Worm (Caenorhabditis elegans): ENCODE results near the gene arrd-17.

The arrd-17 gene

DNA sequence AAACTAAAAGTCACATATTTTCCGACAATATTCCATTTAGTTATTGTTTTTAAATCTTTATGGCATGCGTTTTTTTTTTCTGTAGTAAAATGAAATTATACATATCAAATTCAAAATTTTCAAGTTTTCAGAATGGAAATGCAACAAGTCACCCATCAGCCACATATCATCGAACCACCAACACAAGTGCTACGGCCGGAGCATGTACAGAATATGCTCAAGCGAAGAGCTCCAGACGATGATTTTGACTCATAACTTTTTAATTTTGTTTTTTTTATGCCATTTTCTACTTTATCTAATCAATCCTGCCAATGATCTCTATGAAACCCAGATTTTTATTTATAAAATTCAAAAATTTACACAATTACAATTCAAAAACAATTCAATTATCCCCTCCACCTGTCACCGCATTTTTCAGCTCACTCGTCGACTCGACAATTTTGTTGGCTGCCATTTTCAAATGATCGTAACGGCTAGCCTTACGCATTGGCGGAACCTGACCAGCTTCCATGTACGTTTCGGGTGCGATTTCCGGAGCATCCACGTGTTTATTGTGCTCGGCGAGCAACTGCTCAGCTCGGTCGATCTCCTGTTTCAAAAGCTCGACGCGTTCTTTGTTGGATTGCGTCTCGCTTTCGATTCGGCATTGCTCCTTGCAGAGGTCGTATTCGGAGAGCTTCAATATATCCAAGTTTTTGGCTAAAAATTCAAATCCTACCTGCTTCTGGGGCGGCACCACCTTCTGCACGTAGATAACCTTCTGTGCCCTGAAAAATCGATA is 4.8 kb downstream of the arrd-17 start:
- TF ChIP-seq nhr-90 (tag; optimal IDR thresholded peaks at IDR 0.05; ENCODE audit: poor library complexity) (peak; percentile 16), irx-1 (tag; optimal IDR thresholded peaks at IDR 0.05) (no peak), ceh-63 (GFP tag; optimal IDR thresholded peaks at IDR 0.05) (peak; percentile 62), elt-2 (tag; optimal IDR thresholded peaks at IDR 0.05) (peak; percentile 4), ama-1 (optimal IDR thresholded peaks at IDR 0.05) (peak; percentile 26)

DNA sequence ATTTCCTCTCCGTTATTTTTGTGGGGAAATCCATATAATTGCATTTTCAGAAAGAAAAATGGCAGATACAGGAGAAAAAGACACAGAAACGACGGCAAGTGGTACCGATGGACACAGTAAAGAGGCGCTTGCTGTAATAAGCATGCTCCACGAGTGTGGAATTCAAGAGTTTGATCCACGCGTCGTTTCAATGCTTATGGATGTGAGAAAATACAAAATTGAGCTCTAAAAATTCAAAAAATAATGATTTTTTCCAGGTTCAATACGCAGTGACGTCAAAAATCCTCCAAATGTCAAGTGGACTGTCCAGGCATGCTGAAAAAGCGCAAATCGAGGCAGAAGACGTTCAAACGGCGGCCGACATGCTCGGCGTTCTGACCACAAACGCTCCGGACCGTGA is 6.4 kb downstream of the arrd-17 start, which contains the start of gene taf-9:
TSS of gene taf-9 (plus strand) at position 51 of the 400 bp plus-strand sequence.
- TF ChIP-seq ztf-11 (tag; optimal IDR thresholded peaks at IDR 0.05) (peak in 1 of 2 experiments; percentile 6), nhr-77 (tag; optimal IDR thresholded peaks at IDR 0.05) (no peak)

- no peak for TF ChIP-seq skn-1 (tag; optimal IDR thresholded peaks at IDR 0.05)
- no peak for TF ChIP-seq ceh-88 (GFP tag; IDR thresholded peaks at IDR 0.05)
- no peak for TF ChIP-seq nhr-47 (tag; optimal IDR thresholded peaks at IDR 0.05)
- TF ChIP-seq unc-62 (GFP tag; optimal IDR thresholded peaks at IDR 0.05) = no peak
- TF ChIP-seq nhr-84 (tag; optimal IDR thresholded peaks at IDR 0.05) = no peak
- no peak for TF ChIP-seq hlh-4 (tag; optimal IDR thresholded peaks at IDR 0.05)
- TF ChIP-seq ceh-63 (GFP tag; optimal IDR thresholded peaks at IDR 0.05) = no peak
- TF ChIP-seq Y116A8C.19 (tag; optimal IDR thresholded peaks at IDR 0.05; ENCODE audit: borderline replicate concordance) = no peak
- TF ChIP-seq C04F5.9 (tag; optimal IDR thresholded peaks at IDR 0.05) = no peak
Observed at ce11 chrIII:13623014-13623413, 7.6 kb downstream of the arrd-17 start, which contains the start of gene mlc-5. Gene mlc-5, plus strand, starts transcription at chrIII:13623314.

ce11 chrIII:13622268-13622667 is 8.3 kb downstream of the arrd-17 start, which contains the start of gene hip-1:
Gene hip-1, minus strand, starts transcription at chrIII:13622492.
- TF ChIP-seq lir-3 (tag; optimal IDR thresholded peaks at IDR 0.05; ENCODE audit: poor library complexity) = no peak
- TF ChIP-seq lsy-2 (tag; optimal IDR thresholded peaks at IDR 0.05) = peak; percentile 58 to 70
- TF ChIP-seq pax-3 (tag; optimal IDR thresholded peaks at IDR 0.05) = no peak
- no peak for TF ChIP-seq zip-4 (GFP tag; optimal IDR thresholded peaks at IDR 0.05)
- no peak for TF ChIP-seq jun-1 (tag; optimal IDR thresholded peaks at IDR 0.05)
- TF ChIP-seq blmp-1 (tag; optimal IDR thresholded peaks at IDR 0.05) = no peak
- TF ChIP-seq elt-2 (tag; optimal IDR thresholded peaks at IDR 0.05) = no peak
- TF ChIP-seq C04F5.9 (tag; optimal IDR thresholded peaks at IDR 0.05) = no peak
- no peak for TF ChIP-seq sup-37 (GFP tag; optimal IDR thresholded peaks at IDR 0.05)
- TF ChIP-seq snu-23 (GFP tag; optimal IDR thresholded peaks at IDR 0.05) = peak; percentile 78
- TF ChIP-seq skn-1 (tag; optimal IDR thresholded peaks at IDR 0.05) = peak; percentile 75
- TF ChIP-seq zag-1 (tag; optimal IDR thresholded peaks at IDR 0.05) = no peak
- no peak for TF ChIP-seq lin-39 (tag; optimal IDR thresholded peaks at IDR 0.05)
- peak in 1 of 2 experiments; percentile 7 for TF ChIP-seq mdl-1 (tag; optimal IDR thresholded peaks at IDR 0.05)
- TF ChIP-seq lin-14 (GFP tag; optimal IDR thresholded peaks at IDR 0.05) = peak; percentile 64
- TF ChIP-seq nhr-20 (tag; optimal IDR thresholded peaks at IDR 0.05) = peak; percentile 48
- no peak for TF ChIP-seq nhr-28 (tag; optimal IDR thresholded peaks at IDR 0.05)
- no peak for TF ChIP-seq elt-3 (tag; optimal IDR thresholded peaks at IDR 0.05)
- peak; percentile 49 for TF ChIP-seq lin-13 (GFP tag; optimal IDR thresholded peaks at IDR 0.05)
- TF ChIP-seq efl-1 (optimal IDR thresholded peaks at IDR 0.05) = peak; percentile 53 to 72
- peak; percentile 85 to 97 for TF ChIP-seq efl-1 (GFP tag; optimal IDR thresholded peaks at IDR 0.05 in 1 of 2)
- peak; percentile 35 for TF ChIP-seq fkh-8 (tag; optimal IDR thresholded peaks at IDR 0.05)
- TF ChIP-seq irx-1 (tag; optimal IDR thresholded peaks at IDR 0.05) = no peak
- TF ChIP-seq tlp-1 (tag; optimal IDR thresholded peaks at IDR 0.05) = no peak
- TF ChIP-seq lin-15B (tag; optimal IDR thresholded peaks at IDR 0.05) = peak; percentile 35
- TF ChIP-seq unc-30 (tag; optimal IDR thresholded peaks at IDR 0.05) = no peak
- no peak for TF ChIP-seq ama-1 (optimal IDR thresholded peaks at IDR 0.05)
- no peak for TF ChIP-seq nhr-77 (tag; optimal IDR thresholded peaks at IDR 0.05)
- TF ChIP-seq ets-5 (GFP tag; IDR thresholded peaks at IDR 0.05) = no peak
- no peak for TF ChIP-seq C34B4.2 (tag; optimal IDR thresholded peaks at IDR 0.05)
- TF ChIP-seq tbx-2 (tag; optimal IDR thresholded peaks at IDR 0.05) = peak; percentile 41
- TF ChIP-seq lin-35 (GFP tag; optimal IDR thresholded peaks at IDR 0.05) = peak; percentile 80
- TF ChIP-seq unc-86 (tag; optimal IDR thresholded peaks at IDR 0.05) = peak; percentile 12
- no peak for TF ChIP-seq alr-1 (tag; optimal IDR thresholded peaks at IDR 0.05; ENCODE audit: borderline replicate concordance)
- no peak for TF ChIP-seq ceh-90 (tag; optimal IDR thresholded peaks at IDR 0.05)
- TF ChIP-seq ceh-88 (GFP tag; IDR thresholded peaks at IDR 0.05) = no peak
- TF ChIP-seq ztf-11 (tag; optimal IDR thresholded peaks at IDR 0.05) = no peak
- TF ChIP-seq isw-1 (GFP tag; IDR thresholded peaks at IDR 0.05) = no peak
